Worm (Caenorhabditis elegans) whole organism, L3 larva: Measurements from ENCODE around the gene F43G6.4.

ENCODE experiments used
- R02D3.7 ChIP-seq: fragments of 150-350 bp; optimal IDR thresholded peaks from 2 replicates; lab custom pipeline; 2014; ENCODE audit warnings: missing biosample characterization, missing genetic modification characterization
- ZK546.5 ChIP-seq: sonication (generic microtip); optimal IDR thresholded peaks from 2 replicates; lab custom pipeline; 2017; ENCODE audit warnings: missing biosample characterization, missing genetic modification characterization
- aly-2 ChIP-seq: fragments of 150-350 bp; optimal IDR thresholded peaks from 2 replicates; lab custom pipeline; 2014; ENCODE audit warnings: missing biosample characterization, missing genetic modification characterization
- ama-1 ChIP-seq: fragments of 150-350 bp; optimal IDR thresholded peaks from 2 replicates; lab custom pipeline; 2018
- ceh-16 ChIP-seq: sonication (generic microtip); optimal IDR thresholded peaks from 2 replicates; lab custom pipeline; 2017; ENCODE audit warnings: missing biosample characterization, missing genetic modification characterization
- ceh-9 ChIP-seq: sonication (generic microtip); optimal IDR thresholded peaks from 2 replicates; lab custom pipeline; 2018; ENCODE audit warnings: missing biosample characterization, missing genetic modification characterization
- daf-12 ChIP-seq: fragments of 150-350 bp; optimal IDR thresholded peaks from 2 replicates; lab custom pipeline; 2014; ENCODE audit warnings: missing biosample characterization, missing genetic modification reagents, missing genetic modification characterization
- egl-27 ChIP-seq: sonication (generic microtip); optimal IDR thresholded peaks from 4 replicates; lab custom pipeline; 2017; ENCODE audit warnings: missing biosample characterization, missing genetic modification reagents, missing genetic modification characterization
- egl-5 ChIP-seq: fragments of 150-350 bp; optimal IDR thresholded peaks from 2 replicates; lab custom pipeline; 2017; ENCODE audit warnings: missing biosample characterization, missing genetic modification reagents, missing genetic modification characterization, inconsistent platforms
- elt-1 ChIP-seq: fragments of 150-350 bp; optimal IDR thresholded peaks from 2 replicates; lab custom pipeline; 2014; ENCODE audit warnings: missing biosample characterization, missing genetic modification characterization
- fkh-2 ChIP-seq: fragments of 150-350 bp; optimal IDR thresholded peaks from 2 replicates; lab custom pipeline; 2014; ENCODE audit warnings: missing biosample characterization, missing genetic modification reagents, missing genetic modification characterization
- fos-1 ChIP-seq: fragments of 150-350 bp; optimal IDR thresholded peaks from 2 replicates; lab custom pipeline; 2014; ENCODE audit warnings: missing biosample characterization, missing genetic modification characterization
- hmg-11 ChIP-seq: sonication (generic microtip); optimal IDR thresholded peaks from 2 replicates; lab custom pipeline; 2016; ENCODE audit warnings: missing genetic modification characterization, missing compliant biosample characterization
- jun-1 ChIP-seq: fragments of 150-350 bp; optimal IDR thresholded peaks from 2 replicates; lab custom pipeline; 2014; ENCODE audit warnings: missing biosample characterization, missing genetic modification reagents, missing genetic modification characterization
- lin-15B ChIP-seq: fragments of 150-350 bp; optimal IDR thresholded peaks from 2 replicates; lab custom pipeline; 2014; ENCODE audit warnings: missing biosample characterization, missing genetic modification characterization
- lin-39 ChIP-seq: fragments of 150-350 bp; optimal IDR thresholded peaks from 2 replicates; lab custom pipeline; 2018; ENCODE audit warnings: missing biosample characterization, missing genetic modification reagents, missing genetic modification characterization
- lsy-12 ChIP-seq: sonication (generic microtip); optimal IDR thresholded peaks from 2 replicates; lab custom pipeline; 2016; ENCODE audit warnings: mild to moderate bottlenecking, missing genetic modification characterization, missing compliant biosample characterization
- mdl-1 ChIP-seq: fragments of 150-350 bp; optimal IDR thresholded peaks from 2 replicates; lab custom pipeline; 2014; ENCODE audit warnings: missing biosample characterization, missing genetic modification characterization
- mml-1 ChIP-seq: fragments of 150-350 bp; sonication (generic microtip); optimal IDR thresholded peaks from 3 replicates; lab custom pipeline; 2014; ENCODE audit warnings: missing biosample characterization, missing genetic modification characterization
- nfya-1 ChIP-seq: sonication (generic microtip); optimal IDR thresholded peaks from 2 replicates; lab custom pipeline; 2017; ENCODE audit warnings: missing genetic modification characterization, mild to moderate bottlenecking, missing compliant biosample characterization, antibody characterized with exemption, moderate library complexity; ENCODE audit not compliant: insufficient read depth
- nhr-11 ChIP-seq: fragments of 150-350 bp; optimal IDR thresholded peaks from 2 replicates; lab custom pipeline; 2014; ENCODE audit warnings: missing biosample characterization, missing genetic modification characterization
- nhr-12 ChIP-seq: fragments of 150-350 bp; optimal IDR thresholded peaks from 2 replicates; lab custom pipeline; 2014; ENCODE audit warnings: missing biosample characterization, missing genetic modification characterization
- nhr-25 ChIP-seq: sonication (generic microtip); optimal IDR thresholded peaks from 2 replicates; lab custom pipeline; 2017; ENCODE audit warnings: missing biosample characterization, missing genetic modification characterization
- nhr-28 ChIP-seq: fragments of 150-350 bp; optimal IDR thresholded peaks from 2 replicates; lab custom pipeline; 2014; ENCODE audit warnings: missing biosample characterization, missing genetic modification characterization
- nhr-43 ChIP-seq: sonication (generic microtip); optimal IDR thresholded peaks from 2 replicates; lab custom pipeline; 2016; ENCODE audit warnings: mild to moderate bottlenecking, missing genetic modification characterization, missing compliant biosample characterization; ENCODE audit not compliant: poor library complexity, severe bottlenecking
- nhr-67 ChIP-seq: fragments of 150-350 bp; optimal IDR thresholded peaks from 2 replicates; lab custom pipeline; 2014; ENCODE audit warnings: missing biosample characterization, missing genetic modification characterization
- nhr-76 ChIP-seq: fragments of 150-350 bp; sonication (generic microtip); optimal IDR thresholded peaks from 5 replicates; lab custom pipeline; 2014; ENCODE audit warnings: missing biosample characterization, missing genetic modification characterization
- nhr-77 ChIP-seq: fragments of 150-350 bp; optimal IDR thresholded peaks from 2 replicates; lab custom pipeline; 2014; ENCODE audit warnings: missing biosample characterization, missing genetic modification characterization
- pqm-1 ChIP-seq: fragments of 150-350 bp; optimal IDR thresholded peaks from 2 replicates; lab custom pipeline; 2017; ENCODE audit warnings: missing biosample characterization, missing genetic modification characterization, inconsistent platforms
- sea-2 ChIP-seq: fragments of 150-350 bp; sonication (generic microtip); optimal IDR thresholded peaks from 4 replicates; lab custom pipeline; 2014; ENCODE audit warnings: missing biosample characterization, missing genetic modification reagents, missing genetic modification characterization
- skn-1 ChIP-seq: fragments of 150-350 bp; optimal IDR thresholded peaks from 2 replicates; lab custom pipeline; 2014; ENCODE audit warnings: missing biosample characterization, missing genetic modification characterization
- snpc-4 ChIP-seq: fragments of 150-350 bp; optimal IDR thresholded peaks from 2 replicates; lab custom pipeline; 2014; ENCODE audit warnings: missing biosample characterization, missing genetic modification characterization
- tbx-2 ChIP-seq: sonication (generic microtip); optimal IDR thresholded peaks from 2 replicates; lab custom pipeline; 2016; ENCODE audit warnings: mild to moderate bottlenecking, missing genetic modification characterization, missing compliant biosample characterization
- unc-39 ChIP-seq: sonication (generic microtip); optimal IDR thresholded peaks from 4 replicates; lab custom pipeline; 2017; ENCODE audit warnings: missing biosample characterization, missing genetic modification characterization
- unc-62 ChIP-seq: fragments of 150-350 bp; sonication (generic microtip); optimal IDR thresholded peaks from 4 replicates; lab custom pipeline; 2014; ENCODE audit warnings: missing biosample characterization, missing genetic modification reagents, missing genetic modification characterization
- zag-1 ChIP-seq: fragments of 150-350 bp; optimal IDR thresholded peaks from 2 replicates; lab custom pipeline; 2014; ENCODE audit warnings: missing biosample characterization, missing genetic modification characterization
- ztf-11 ChIP-seq: fragments of 150-350 bp; optimal IDR thresholded peaks from 2 replicates; lab custom pipeline; 2014; ENCODE audit warnings: missing biosample characterization, missing genetic modification characterization

Gene F43G6.4

ce11 chrII:11816014-11816413 lies 25.5 kb downstream of the F43G6.4 start:
- TF ChIP-seq unc-62 (GFP tag; lab: Kevin White, UChicago): no peak
- no peak for TF ChIP-seq hmg-11
- TF ChIP-seq skn-1: no peak
- no peak for TF ChIP-seq snpc-4 (tag; lab: Kevin White, UChicago)
- TF ChIP-seq nhr-77: no peak
- TF ChIP-seq nhr-11 (tag; lab: Kevin White, UChicago): no peak
- no peak for TF ChIP-seq ceh-9 (tag; lab: Kevin White, UChicago)

DNA sequence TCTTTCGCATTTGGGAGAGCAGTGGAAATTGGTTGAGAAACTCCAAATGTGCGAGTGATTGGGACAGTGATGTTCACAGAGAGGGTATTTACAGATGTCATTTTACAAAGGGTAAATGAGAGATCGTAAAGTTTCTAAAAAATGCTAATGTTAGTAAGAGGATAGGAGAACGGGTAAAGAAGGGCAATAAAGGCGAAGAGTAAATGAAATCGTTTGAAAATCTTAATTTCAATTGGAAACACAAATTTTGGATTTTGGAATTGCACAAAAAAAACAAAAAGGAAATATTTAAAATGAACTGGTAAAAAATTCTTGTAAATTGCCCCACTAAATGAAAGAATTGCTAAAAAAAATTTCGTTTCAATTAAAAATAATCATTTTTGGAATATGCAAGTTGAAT lies 25.9 kb downstream of the F43G6.4 start, which contains the start of gene pap-3:
TSS of gene pap-3 (minus strand) at position 101 of the 400 bp plus-strand sequence.
- TF ChIP-seq nhr-77 (no peak), fkh-2 (no peak)

- peak; percentile 33 for TF ChIP-seq nhr-25 (tag; lab: Kevin White, UChicago)
- no peak for TF ChIP-seq mdl-1 (tag; lab: Kevin White, UChicago)
Observed at ce11 chrII:11819824-11820223, 29.3 kb downstream of the F43G6.4 start, which contains the start of gene Y6D1A.2. Y6D1A.2 (minus strand) TSS chrII:11819924.

ce11 chrII:11823566-11824308 lies 33.2 kb downstream of the F43G6.4 start, which contains the start of gene Y6D1A.1:
Y6D1A.1 (minus strand) TSS chrII:11823616.
- TF ChIP-seq tbx-2 (tag; lab: Kevin White, UChicago) (no peak), ztf-11 (tag; lab: Kevin White, UChicago) (no peak), nhr-28 (tag; lab: Kevin White, UChicago) (no peak), mml-1 (tag; lab: Kevin White, UChicago) (no peak), sea-2 (GFP tag; lab: Kevin White, UChicago) (no peak), ama-1 (no peak), lsy-12 (tag; lab: Kevin White, UChicago) (no peak), nhr-76 (tag; lab: Kevin White, UChicago) (no peak), aly-2 (tag; lab: Kevin White, UChicago) (no peak), unc-62 (GFP tag; lab: Kevin White, UChicago) (no peak), unc-39 (no peak), ZK546.5 (no peak), R02D3.7 (tag; lab: Kevin White, UChicago) (no peak), lin-15B (tag; lab: Kevin White, UChicago) (no peak), mdl-1 (tag; lab: Kevin White, UChicago) (no peak), egl-5 (tag; lab: Kevin White, UChicago) (no peak), zag-1 (tag; lab: Kevin White, UChicago) (no peak), fkh-2 (no peak), fos-1 (tag; lab: Kevin White, UChicago) (no peak), jun-1 (no peak)

DNA sequence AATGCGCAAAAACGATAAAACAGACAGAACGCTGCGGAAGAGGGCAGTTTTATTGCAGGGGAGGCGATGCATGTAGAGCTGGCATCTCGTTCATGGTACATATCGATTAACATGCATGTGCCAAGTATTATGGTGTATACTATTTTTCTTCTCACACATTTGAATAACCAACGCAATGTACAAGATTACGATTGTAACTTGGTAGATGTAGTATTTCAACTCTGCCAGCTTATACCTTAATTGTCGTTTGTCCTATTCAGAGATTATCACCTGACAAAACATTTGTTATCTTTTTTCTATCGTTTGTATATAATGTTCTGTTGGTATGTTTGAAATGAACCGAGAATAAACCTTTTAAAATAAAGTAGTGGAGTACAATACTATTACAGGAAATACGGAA lies 39.4 kb downstream of the F43G6.4 start, which contains the start of gene pes-5:
TSS of gene pes-5 (minus strand) at position 101 of the 400 bp plus-strand sequence.
- TF ChIP-seq nhr-67 (tag; lab: Kevin White, UChicago): no peak
- no peak for TF ChIP-seq egl-27 (tag; lab: Kevin White, UChicago)
- no peak for TF ChIP-seq elt-1 (tag; lab: Kevin White, UChicago)
- TF ChIP-seq lin-39: no peak
- TF ChIP-seq nhr-28 (tag; lab: Kevin White, UChicago): no peak
- no peak for TF ChIP-seq nhr-25 (tag; lab: Kevin White, UChicago)
- no peak for TF ChIP-seq nfya-1 (tag; lab: Kevin White, UChicago)
- TF ChIP-seq ceh-16: no peak
- TF ChIP-seq nhr-77: no peak
- no peak for TF ChIP-seq nhr-43
- TF ChIP-seq aly-2 (tag; lab: Kevin White, UChicago): no peak
- TF ChIP-seq unc-39: no peak
- TF ChIP-seq nhr-12 (tag; lab: Kevin White, UChicago): no peak
- no peak for TF ChIP-seq nhr-11 (tag; lab: Kevin White, UChicago)
- TF ChIP-seq pqm-1 (tag; lab: Kevin White, UChicago): no peak
- TF ChIP-seq jun-1: no peak
- no peak for TF ChIP-seq daf-12
- no peak for TF ChIP-seq skn-1
- no peak for TF ChIP-seq mdl-1 (tag; lab: Kevin White, UChicago)
